Fruit fly (Drosophila melanogaster) whole organism, embryonic: ENCODE data around the gene CG18788.

Source experiments
- ATbp ChIP-seq: fragments of 200-800 bp; sonication (Bioruptor generic); optimal IDR thresholded peaks from 2 replicates; lab custom pipeline; 2017; ENCODE audit warnings: missing biosample characterization, mild to moderate bottlenecking, missing genetic modification characterization, missing genetic modification reagents
- Atf3 ChIP-seq: fragments of 200-800 bp; sonication (Bioruptor generic); optimal IDR thresholded peaks from 3 replicates; lab custom pipeline; 2016; ENCODE audit warnings: missing biosample characterization, missing genetic modification characterization
- Blimp-1 ChIP-seq: fragments of 200-800 bp; sonication (Bioruptor generic); optimal IDR thresholded peaks from 3 replicates; lab custom pipeline; 2018; ENCODE audit warnings: missing biosample characterization, missing genetic modification characterization, mild to moderate bottlenecking, moderate library complexity, missing genetic modification reagents
- CG10267 ChIP-seq: fragments of 200-800 bp; sonication (Bioruptor generic); optimal IDR thresholded peaks from 2 replicates; lab custom pipeline; 2018; ENCODE audit warnings: missing biosample characterization, mild to moderate bottlenecking, missing genetic modification characterization, moderate library complexity
- CG11093 ChIP-seq: fragments of 200-800 bp; sonication (Bioruptor generic); IDR thresholded peaks from 3 replicates; pipeline ENCODE4 v1.3.6; 2022; ENCODE audit warnings: missing biosample characterization, missing genetic modification characterization
- CG11247 ChIP-seq: fragments of 200-800 bp; sonication (Bioruptor generic); IDR thresholded peaks from 2 replicates; pipeline ENCODE4 v1.3.6; 2022; ENCODE audit warnings: missing biosample characterization, missing genetic modification characterization
- CG11723 ChIP-seq: fragments of 200-800 bp; sonication (Bioruptor generic); optimal IDR thresholded peaks from 2 replicates; lab custom pipeline; 2017; ENCODE audit warnings: missing biosample characterization, mild to moderate bottlenecking, missing genetic modification characterization
- CG12071 ChIP-seq: fragments of 200-800 bp; sonication (Bioruptor generic); optimal IDR thresholded peaks from 3 replicates; lab custom pipeline; 2018; ENCODE audit warnings: missing biosample characterization, mild to moderate bottlenecking, missing genetic modification characterization
- CG12299 ChIP-seq: fragments of 200-800 bp; sonication (Bioruptor generic); optimal IDR thresholded peaks from 2 replicates; lab custom pipeline; 2018; ENCODE audit warnings: missing biosample characterization, mild to moderate bottlenecking, missing genetic modification characterization
- CG12659 ChIP-seq: fragments of 200-800 bp; sonication (Bioruptor generic); optimal IDR thresholded peaks from 3 replicates; lab custom pipeline; 2017; ENCODE audit warnings: mild to moderate bottlenecking, missing biosample characterization, missing genetic modification reagents, missing genetic modification characterization
- CG12942 ChIP-seq: fragments of 200-800 bp; sonication (Bioruptor generic); optimal IDR thresholded peaks from 3 replicates; lab custom pipeline; 2016; ENCODE audit warnings: missing biosample characterization, missing genetic modification characterization
- CG13123 ChIP-seq: fragments of 200-800 bp; sonication (Bioruptor generic); optimal IDR thresholded peaks from 2 replicates; lab custom pipeline; 2016; ENCODE audit warnings: missing biosample characterization, missing genetic modification characterization
- CG15011 ChIP-seq: fragments of 200-800 bp; sonication (Bioruptor generic); optimal IDR thresholded peaks from 3 replicates; lab custom pipeline; 2018; ENCODE audit warnings: missing biosample characterization, mild to moderate bottlenecking, missing genetic modification characterization
- CG18011 ChIP-seq: fragments of 200-800 bp; sonication (Bioruptor generic); optimal IDR thresholded peaks from 2 replicates; lab custom pipeline; 2017; ENCODE audit warnings: missing biosample characterization, missing genetic modification characterization, mild to moderate bottlenecking, moderate library complexity, missing genotype
- CG2712 ChIP-seq: fragments of 200-800 bp; optimal IDR thresholded peaks from 3 replicates; lab custom pipeline; 2019; ENCODE audit warnings: missing biosample characterization, mild to moderate bottlenecking, missing genetic modification characterization, moderate library complexity
- CG30020 ChIP-seq: fragments of 200-800 bp; optimal IDR thresholded peaks from 2 replicates; lab custom pipeline; 2019; ENCODE audit warnings: missing biosample characterization, mild to moderate bottlenecking, missing genetic modification characterization, moderate library complexity
- CG32772 ChIP-seq: fragments of 200-800 bp; sonication (Bioruptor generic); IDR thresholded peaks from 2 replicates; pipeline ENCODE4 v1.3.6; 2022; ENCODE audit warnings: missing biosample characterization, missing genetic modification characterization
- CG34422 ChIP-seq: fragments of 200-800 bp; sonication (Bioruptor generic); IDR thresholded peaks from 3 replicates; pipeline ENCODE4 v1.3.6; 2022; ENCODE audit warnings: missing biosample characterization, missing genetic modification characterization
- CG3995 ChIP-seq: fragments of 200-800 bp; sonication (Bioruptor generic); optimal IDR thresholded peaks from 3 replicates; lab custom pipeline; 2016; ENCODE audit warnings: missing biosample characterization, missing genetic modification characterization
- CG42726 ChIP-seq: fragments of 200-800 bp; sonication (Bioruptor generic); IDR thresholded peaks from 2 replicates; pipeline ENCODE4 v1.3.6; 2022; ENCODE audit warnings: missing biosample characterization, missing genetic modification characterization; ENCODE audit not compliant: partially characterized antibody
- CG43689 ChIP-seq: fragments of 200-800 bp; sonication (Bioruptor generic); IDR thresholded peaks from 2 replicates; pipeline ENCODE4 v1.3.6; 2022; ENCODE audit warnings: missing biosample characterization, missing genetic modification characterization
- CG6689 ChIP-seq: fragments of 200-800 bp; sonication (Bioruptor generic); IDR thresholded peaks from 2 replicates; pipeline ENCODE4 v1.3.6; 2022; ENCODE audit warnings: missing biosample characterization, missing genetic modification characterization
- CG6813 ChIP-seq: fragments of 200-800 bp; sonication (Bioruptor generic); optimal IDR thresholded peaks from 2 replicates; lab custom pipeline; 2017; ENCODE audit warnings: missing biosample characterization, missing genetic modification characterization, mild to moderate bottlenecking, moderate library complexity, missing genetic modification reagents
- CG6854 ChIP-seq: fragments of 200-800 bp; sonication (Bioruptor generic); optimal IDR thresholded peaks from 3 replicates; lab custom pipeline; 2017; ENCODE audit warnings: missing biosample characterization, mild to moderate bottlenecking, missing genetic modification characterization
- CG8089 ChIP-seq: fragments of 200-800 bp; sonication (Bioruptor generic); optimal IDR thresholded peaks from 3 replicates; lab custom pipeline; 2016; ENCODE audit warnings: missing biosample characterization, missing genetic modification characterization
- CG9876 ChIP-seq: fragments of 200-800 bp; sonication (Bioruptor generic); optimal IDR thresholded peaks from 2 replicates; lab custom pipeline; 2016; ENCODE audit warnings: missing biosample characterization, missing genetic modification characterization
- CkIIα-i1 ChIP-seq: fragments of 200-800 bp; sonication (Bioruptor generic); IDR thresholded peaks from 2 replicates; pipeline ENCODE4 v1.3.6; 2022; ENCODE audit warnings: missing biosample characterization, missing genetic modification characterization
- Dek ChIP-seq: fragments of 200-800 bp; sonication (Bioruptor generic); optimal IDR thresholded peaks from 3 replicates; lab custom pipeline; 2019; ENCODE audit warnings: missing biosample characterization, mild to moderate bottlenecking, missing genetic modification characterization, moderate library complexity
- Hmr ChIP-seq: fragments of 200-800 bp; sonication (Bioruptor generic); optimal IDR thresholded peaks from 3 replicates; lab custom pipeline; 2017; ENCODE audit warnings: mild to moderate bottlenecking, missing biosample characterization, missing genetic modification reagents, missing genetic modification characterization
- Hr39 ChIP-seq: fragments of >200 bp; optimal IDR thresholded peaks from 2 replicates; lab custom pipeline; 2017
- Myb ChIP-seq: fragments of 200-800 bp; sonication (Bioruptor generic); optimal IDR thresholded peaks from 2 replicates; lab custom pipeline; 2016; ENCODE audit warnings: missing biosample characterization, missing genetic modification characterization
- Sox102F ChIP-seq: fragments of 200-800 bp; sonication (Bioruptor generic); optimal IDR thresholded peaks from 2 replicates; lab custom pipeline; 2018; ENCODE audit warnings: missing biosample characterization, mild to moderate bottlenecking, missing genetic modification characterization, moderate library complexity
- Ssrp ChIP-seq: fragments of 200-800 bp; sonication (Bioruptor generic); optimal IDR thresholded peaks from 2 replicates; lab custom pipeline; 2018; ENCODE audit warnings: missing biosample characterization, mild to moderate bottlenecking, missing genetic modification characterization, moderate library complexity
- Trl ChIP-seq, 3 experiments: fragments of >200 bp in 2 of 3; fragments of 200-800 bp in 1 of 3; sonication (Bioruptor generic) in 1 of 3; optimal IDR thresholded peaks; 2 replicates in 1 of 3; 3 replicates in 2 of 3; lab custom pipeline; 2016 to 2017; ENCODE audit warnings: missing biosample characterization in 1 of 3, missing genetic modification characterization in 1 of 3
- ab ChIP-seq: fragments of 200-800 bp; sonication (Bioruptor generic); optimal IDR thresholded peaks from 2 replicates; lab custom pipeline; 2016; ENCODE audit warnings: missing biosample characterization, missing genetic modification characterization
- ems ChIP-seq: fragments of 200-800 bp; sonication (Bioruptor generic); optimal IDR thresholded peaks from 3 replicates; lab custom pipeline; 2016; ENCODE audit warnings: missing biosample characterization, missing genetic modification characterization
- grau ChIP-seq: fragments of 200-800 bp; optimal IDR thresholded peaks from 3 replicates; lab custom pipeline; 2019; ENCODE audit warnings: missing biosample characterization, mild to moderate bottlenecking, missing genetic modification characterization, moderate library complexity
- jumu ChIP-seq: fragments of 200-800 bp; sonication (Bioruptor generic); optimal IDR thresholded peaks from 3 replicates; lab custom pipeline; 2016; ENCODE audit warnings: missing biosample characterization, missing genetic modification characterization
- knrl ChIP-seq: fragments of 200-800 bp; sonication (Bioruptor generic); IDR thresholded peaks from 3 replicates; pipeline ENCODE4 v1.3.6; 2022; ENCODE audit warnings: missing biosample characterization, missing genetic modification characterization; ENCODE audit not compliant: partially characterized antibody
- lmd ChIP-seq: fragments of 200-800 bp; sonication (Bioruptor generic); IDR thresholded peaks from 2 replicates; pipeline ENCODE4 v1.3.6; 2022; ENCODE audit warnings: missing biosample characterization, missing genetic modification characterization
- lov ChIP-seq, 2 experiments: fragments of 200-800 bp in 1 of 2; fragments of >200 bp in 1 of 2; sonication (Bioruptor generic) in 1 of 2; IDR thresholded peaks in 1 of 2; optimal IDR thresholded peaks in 1 of 2; 2 replicates in 1 of 2; 3 replicates in 1 of 2; pipeline versions ENCODE4 v1.3.6 to Lab custom; 2017 to 2022; ENCODE audit warnings: missing biosample characterization in 1 of 2, missing genetic modification characterization in 1 of 2
- luna ChIP-seq: fragments of 200-800 bp; sonication (Bioruptor generic); optimal IDR thresholded peaks from 2 replicates; lab custom pipeline; 2016; ENCODE audit warnings: missing biosample characterization, missing genetic modification characterization
- nerfin-2 ChIP-seq: fragments of 200-800 bp; sonication (Bioruptor generic); IDR thresholded peaks from 2 replicates; pipeline ENCODE4 v1.3.6; 2022; ENCODE audit warnings: missing biosample characterization, missing genetic modification characterization; ENCODE audit not compliant: partially characterized antibody
- nmo ChIP-seq: fragments of 200-800 bp; sonication (Bioruptor generic); optimal IDR thresholded peaks from 2 replicates; lab custom pipeline; 2018; ENCODE audit warnings: missing biosample characterization, mild to moderate bottlenecking, missing genetic modification characterization, moderate library complexity
- sens-2 ChIP-seq: fragments of 200-800 bp; sonication (Bioruptor generic); IDR thresholded peaks from 2 replicates; pipeline ENCODE4 v1.3.6; 2022; ENCODE audit warnings: missing biosample characterization, missing genetic modification characterization
- seq ChIP-seq: fragments of 200-800 bp; sonication (Bioruptor generic); IDR thresholded peaks from 2 replicates; pipeline ENCODE4 v1.3.6; 2022; ENCODE audit warnings: missing biosample characterization, missing genetic modification characterization
- sqz ChIP-seq: fragments of 200-800 bp; sonication (Bioruptor generic); optimal IDR thresholded peaks from 3 replicates; lab custom pipeline; 2018; ENCODE audit warnings: missing biosample characterization, mild to moderate bottlenecking, missing genetic modification characterization
- toy ChIP-seq: fragments of 200-800 bp; sonication (Bioruptor generic); IDR thresholded peaks from 2 replicates; pipeline ENCODE4 v1.3.6; 2022; ENCODE audit warnings: missing biosample characterization, missing genetic modification characterization
- unpg ChIP-seq: fragments of 200-800 bp; sonication (Bioruptor generic); optimal IDR thresholded peaks from 3 replicates; lab custom pipeline; 2018; ENCODE audit warnings: missing biosample characterization, mild to moderate bottlenecking, missing genetic modification characterization, moderate library complexity
- yki ChIP-seq: fragments of >200 bp; optimal IDR thresholded peaks from 3 replicates; lab custom pipeline; 2018

The CG18788 gene

DNA sequence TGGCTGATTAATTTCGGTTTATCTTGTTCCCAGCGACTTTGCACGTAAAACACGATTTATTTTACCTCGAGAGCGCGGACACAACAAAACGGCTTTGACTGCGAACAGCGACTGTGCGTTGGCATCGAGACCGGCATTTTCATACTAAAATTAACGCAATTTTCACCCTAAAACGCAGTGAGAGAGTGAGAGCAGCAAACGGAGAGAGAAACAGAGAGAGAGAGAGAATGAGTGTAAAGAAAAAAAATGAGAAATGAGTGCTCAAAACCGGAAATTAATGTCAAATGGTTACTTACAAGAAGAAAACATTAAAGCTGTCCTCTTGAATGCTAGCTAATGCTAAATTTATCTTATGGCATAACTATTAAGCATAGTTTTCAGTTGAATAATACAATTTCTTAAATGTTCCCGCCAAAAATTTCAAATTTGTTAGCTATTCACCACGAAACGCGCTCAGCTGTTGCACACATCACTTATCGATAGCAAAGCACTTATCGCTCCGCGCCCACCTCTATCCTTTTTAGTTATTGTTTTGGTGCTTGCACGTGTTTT, 21.9 kb downstream of the CG18788 start, which contains the start of the genes JhI-21, RpL7-like and CG34164 (continued):
- TF ChIP-seq Hmr, result no peak
- TF ChIP-seq unpg (GFP tag; lab: Kevin White, UChicago), result no peak
- TF ChIP-seq CG42726 (GFP tag; lab: Robert Waterston, UW), result peak; percentile 49; the same call in 1 of the 2 replicates
- no peak for TF ChIP-seq CG8089
- TF ChIP-seq CG12299, result no peak
- no peak for TF ChIP-seq Sox102F (GFP tag; lab: Kevin White, UChicago)
- peak; percentile 62 for TF ChIP-seq knrl (GFP tag; lab: Robert Waterston, UW)
- TF ChIP-seq CG11247 (GFP tag; lab: Robert Waterston, UW), result no peak
- TF ChIP-seq sens-2 (GFP tag; lab: Robert Waterston, UW), result no peak
- TF ChIP-seq CG12942 (GFP tag; lab: Kevin White, UChicago), result no peak
- no peak for TF ChIP-seq luna (GFP tag; lab: Kevin White, UChicago)
- TF ChIP-seq lov (optimal IDR thresholded peaks at IDR 0.05; lab: Kevin White, UChicago), result no peak
- TF ChIP-seq lov (GFP tag; IDR thresholded peaks at IDR 0.05; lab: Robert Waterston, UW), result no peak
- TF ChIP-seq CkIIα-i1, result no peak
- TF ChIP-seq CG15011, result no peak
- no peak for TF ChIP-seq CG32772 (GFP tag; lab: Robert Waterston, UW)
- no peak for TF ChIP-seq CG12071 (GFP tag; lab: Kevin White, UChicago)
- TF ChIP-seq Hr39 (lab: Kevin White, UChicago), result no peak
- TF ChIP-seq Atf3 (GFP tag; lab: Kevin White, UChicago), result no peak
- no peak for TF ChIP-seq toy (GFP tag; lab: Robert Waterston, UW)
- TF ChIP-seq CG9876, result no peak
- TF ChIP-seq Dek (tag; lab: Kevin White, UChicago), result no peak
- no peak for TF ChIP-seq CG11093 (GFP tag; lab: Robert Waterston, UW)
- TF ChIP-seq nerfin-2 (GFP tag; lab: Robert Waterston, UW), result no peak; the same call in 1 of the 2 replicates
- peak; percentile 21 for TF ChIP-seq nmo (GFP tag; lab: Kevin White, UChicago)
- TF ChIP-seq CG6689 (GFP tag; lab: Robert Waterston, UW), result no peak
- TF ChIP-seq CG43689 (GFP tag; lab: Robert Waterston, UW), result no peak
- peak; percentile 30 for TF ChIP-seq CG6854
- no peak for TF ChIP-seq grau (tag; lab: Kevin White, UChicago)
- TF ChIP-seq CG11723 (GFP tag; lab: Kevin White, UChicago), result no peak
- no peak for TF ChIP-seq Myb (GFP tag; lab: Kevin White, UChicago)
- no peak for TF ChIP-seq lmd
- TF ChIP-seq CG10267 (tag; lab: Kevin White, UChicago), result peak; percentile 65
- no peak for TF ChIP-seq CG13123
- peak; percentile 96 to 99 for TF ChIP-seq Trl (optimal IDR thresholded peaks at IDR 0.05; lab: Kevin White, UChicago)
- TF ChIP-seq Trl (GFP tag; optimal IDR thresholded peaks at IDR 0.05; lab: Kevin White, UChicago), result peak; percentile 62
- TF ChIP-seq ems (GFP tag; lab: Kevin White, UChicago), result no peak
- TF ChIP-seq CG34422 (GFP tag; lab: Robert Waterston, UW), result peak; percentile 78; the same call in 2 of the 3 replicates
- no peak for TF ChIP-seq ab (GFP tag; lab: Kevin White, UChicago)
- TF ChIP-seq CG12659 (GFP tag; lab: Kevin White, UChicago), result peak; percentile 2
- TF ChIP-seq yki (lab: Kevin White, UChicago), result peak; percentile 89
- TF ChIP-seq CG3995 (GFP tag; lab: Kevin White, UChicago), result no peak
- no peak for TF ChIP-seq jumu (GFP tag; lab: Kevin White, UChicago)
- no peak for TF ChIP-seq Ssrp (tag; lab: Kevin White, UChicago)
- peak; percentile 2 for TF ChIP-seq CG30020
- no peak for TF ChIP-seq CG6813 (GFP tag; lab: Kevin White, UChicago)
- TF ChIP-seq CG2712 (tag; lab: Kevin White, UChicago), result peak; percentile 14
- TF ChIP-seq ATbp (GFP tag; lab: Kevin White, UChicago), result no peak
- TF ChIP-seq sqz (GFP tag; lab: Kevin White, UChicago), result peak; percentile 94
- peak; percentile 31; the same call in 1 of the 2 replicates for TF ChIP-seq seq (GFP tag; lab: Robert Waterston, UW)
- no peak for TF ChIP-seq Blimp-1 (GFP tag; lab: Kevin White, UChicago)
- no peak for TF ChIP-seq CG18011
